Worm (Caenorhabditis elegans) whole organism, mixed stage, embryonic: ENCODE results near the gene spv-1.

Experiments used
- M03D4.4 ChIP-seq: sonication (generic microtip); optimal IDR thresholded peaks from 2 replicates; lab custom pipeline; 2017; ENCODE audit warnings: mild to moderate bottlenecking, missing genetic modification characterization, missing compliant biosample characterization
- bed-3 ChIP-seq: fragments of 200-800 bp; sonication (Bioruptor generic); optimal IDR thresholded peaks from 3 replicates; lab custom pipeline; 2018; ENCODE audit warnings: mild to moderate bottlenecking, missing genetic modification characterization, moderate library complexity, missing compliant biosample characterization
- blmp-1 ChIP-seq: fragments of 150-350 bp; optimal IDR thresholded peaks from 2 replicates; lab custom pipeline; 2014; ENCODE audit warnings: missing biosample characterization, missing genetic modification characterization
- hlh-1 ChIP-seq: fragments of 150-350 bp; optimal IDR thresholded peaks from 2 replicates; lab custom pipeline; 2014; ENCODE audit warnings: missing biosample characterization, missing genetic modification reagents, missing genetic modification characterization
- mep-1 ChIP-seq: fragments of 150-350 bp; optimal IDR thresholded peaks from 2 replicates; lab custom pipeline; 2017; ENCODE audit warnings: missing biosample characterization, missing genetic modification reagents, missing genetic modification characterization, inconsistent platforms
- nhr-12 ChIP-seq: fragments of 150-350 bp; optimal IDR thresholded peaks from 2 replicates; lab custom pipeline; 2014; ENCODE audit warnings: missing biosample characterization, missing genetic modification characterization
- nhr-237 ChIP-seq: fragments of 150-350 bp; optimal IDR thresholded peaks from 2 replicates; lab custom pipeline; 2014; ENCODE audit warnings: missing biosample characterization, missing genetic modification characterization
- nhr-28 ChIP-seq: fragments of 150-350 bp; optimal IDR thresholded peaks from 2 replicates; lab custom pipeline; 2014; ENCODE audit warnings: missing biosample characterization, missing genetic modification characterization
- pha-4 ChIP-seq: fragments of 150-350 bp; optimal IDR thresholded peaks from 2 replicates; lab custom pipeline; 2018; ENCODE audit warnings: missing biosample characterization, missing genetic modification reagents, missing genetic modification characterization
- snpc-4 ChIP-seq: fragments of 150-350 bp; optimal IDR thresholded peaks from 2 replicates; lab custom pipeline; 2014; ENCODE audit warnings: missing biosample characterization, missing genetic modification characterization
- sptf-1 ChIP-seq: sonication (generic microtip); optimal IDR thresholded peaks from 2 replicates; lab custom pipeline; 2017; ENCODE audit warnings: mild to moderate bottlenecking, missing genetic modification characterization, moderate library complexity, missing compliant biosample characterization
- unc-120 ChIP-seq: sonication (generic microtip); optimal IDR thresholded peaks from 2 replicates; lab custom pipeline; 2017; ENCODE audit warnings: missing genetic modification characterization, missing compliant biosample characterization; ENCODE audit not compliant: poor library complexity, severe bottlenecking
- unc-39 ChIP-seq: fragments of 150-350 bp; optimal IDR thresholded peaks from 2 replicates; lab custom pipeline; 2014; ENCODE audit warnings: missing biosample characterization, missing genetic modification characterization
- ztf-11 ChIP-seq: fragments of 150-350 bp; optimal IDR thresholded peaks from 2 replicates; lab custom pipeline; 2014; ENCODE audit warnings: missing biosample characterization, missing genetic modification characterization

DNA sequence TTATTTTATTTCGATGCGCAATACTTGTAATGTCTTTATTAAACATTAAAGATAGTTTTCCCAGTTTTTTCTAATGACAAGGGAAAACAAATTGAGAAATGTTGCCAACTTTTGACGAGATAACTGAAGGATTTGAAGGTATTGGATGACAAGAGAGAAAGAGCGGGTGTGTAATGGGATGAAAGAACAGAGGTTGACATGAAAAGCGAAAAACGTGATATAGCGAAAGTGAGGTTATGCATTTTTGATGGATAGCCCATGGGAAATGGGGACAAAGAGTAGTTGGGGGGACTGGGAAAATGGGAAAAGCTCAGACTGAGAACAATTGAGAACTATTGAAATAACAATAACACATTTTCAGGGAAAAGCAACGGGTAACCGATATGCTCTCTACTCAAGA lies 33.3 kb downstream of the spv-1 start:
- no peak for TF ChIP-seq unc-120 (tag; lab: Kevin White, UChicago)
- no peak for TF ChIP-seq M03D4.4 (tag; lab: Kevin White, UChicago)
- TF ChIP-seq snpc-4 (tag; lab: Kevin White, UChicago) = no peak
- TF ChIP-seq pha-4 (tag; lab: Kevin White, UChicago) = no peak
- no peak for TF ChIP-seq hlh-1 (tag; lab: Kevin White, UChicago)
- no peak for TF ChIP-seq sptf-1 (tag; lab: Kevin White, UChicago)
- no peak for TF ChIP-seq nhr-237
- no peak for TF ChIP-seq mep-1 (tag; lab: Kevin White, UChicago)
- TF ChIP-seq unc-39 (tag; lab: Kevin White, UChicago) = no peak
- no peak for TF ChIP-seq nhr-28 (tag; lab: Kevin White, UChicago)
- TF ChIP-seq bed-3 (GFP tag; lab: Kevin White, UChicago) = no peak
- TF ChIP-seq ztf-11 = no peak
- TF ChIP-seq blmp-1 (tag; lab: Kevin White, UChicago) = no peak
- TF ChIP-seq nhr-12 = no peak
